Fruit fly (Drosophila melanogaster) whole organism: ENCODE measurements around the gene Alg10.

Source experiments
- CG8478 ChIP-seq: fragments of >200 bp; optimal IDR thresholded peaks from 2 replicates; lab custom pipeline; 2018; ENCODE audit warnings: inconsistent platforms
- Dll ChIP-seq: fragments of >200 bp; optimal IDR thresholded peaks from 2 replicates; lab custom pipeline; 2017
- EcR ChIP-seq, 2 experiments: fragments of >200 bp; optimal IDR thresholded peaks; 2 replicates each; lab custom pipeline; 2017; ENCODE audit warnings: missing biosample characterization in 2 of 2, missing genetic modification characterization in 2 of 2, missing genetic modification reagents in 2 of 2
- pan ChIP-seq: fragments of >200 bp; optimal IDR thresholded peaks from 2 replicates; lab custom pipeline; 2017
- psq ChIP-seq: fragments of >200 bp; optimal IDR thresholded peaks from 2 replicates; lab custom pipeline; 2017
- usp ChIP-seq: fragments of >200 bp; optimal IDR thresholded peaks from 2 replicates; lab custom pipeline; 2017; ENCODE audit warnings: missing biosample characterization, missing genetic modification characterization, mixed read lengths

Alg10 gene

DNA sequence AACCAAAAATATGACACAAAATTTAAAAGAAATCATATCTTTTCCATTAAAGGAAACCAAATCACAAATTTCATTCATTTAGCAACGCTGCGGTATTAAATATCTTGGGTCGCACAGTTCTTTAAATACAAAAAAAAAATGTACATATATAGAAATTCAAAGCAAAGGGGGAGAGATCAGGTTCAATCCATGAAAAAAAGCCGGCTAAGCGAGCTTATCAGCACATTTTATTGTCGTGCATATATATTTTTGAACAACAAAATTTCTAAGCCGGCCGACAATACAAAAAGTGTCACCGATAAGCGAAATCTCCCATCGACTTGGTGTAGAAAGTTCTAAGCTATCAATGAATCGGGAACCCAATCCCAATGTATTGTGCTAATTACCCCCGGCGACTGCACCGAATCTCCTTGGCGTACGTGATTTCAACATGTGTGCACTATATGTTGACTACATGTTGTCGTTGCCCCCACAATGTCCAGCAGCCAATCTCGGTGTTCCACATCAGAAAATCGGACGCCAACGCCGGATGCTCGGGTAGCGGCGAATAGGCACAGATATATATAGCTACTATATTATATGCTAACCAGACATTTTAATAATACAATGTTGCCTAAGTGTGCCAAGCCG is 39.2 kb downstream of the Alg10 start:
- TF ChIP-seq psq (no peak), Dll (lab: Kevin White, UChicago) (no peak), usp (GFP tag; lab: Kevin White, UChicago) (no peak)

DNA sequence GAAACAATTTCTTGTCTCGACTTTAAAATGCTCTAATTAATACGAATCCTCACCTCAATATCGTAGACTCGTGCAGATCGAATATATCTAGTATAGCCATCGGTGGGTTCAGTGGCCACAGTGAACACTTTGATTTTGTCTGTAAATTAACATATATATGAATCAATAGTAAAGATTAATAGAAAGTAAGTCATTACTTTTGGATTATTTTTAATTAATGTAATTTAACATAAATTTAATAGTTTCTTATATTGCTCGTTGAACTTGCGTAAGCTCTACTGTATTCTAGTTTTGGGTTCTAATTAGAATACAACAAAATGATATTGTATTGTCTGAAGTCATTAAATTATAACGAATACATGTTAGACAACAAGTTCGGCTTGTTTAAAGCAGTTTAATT is 40.1 kb downstream of the Alg10 start:
- TF ChIP-seq psq = no peak

DNA sequence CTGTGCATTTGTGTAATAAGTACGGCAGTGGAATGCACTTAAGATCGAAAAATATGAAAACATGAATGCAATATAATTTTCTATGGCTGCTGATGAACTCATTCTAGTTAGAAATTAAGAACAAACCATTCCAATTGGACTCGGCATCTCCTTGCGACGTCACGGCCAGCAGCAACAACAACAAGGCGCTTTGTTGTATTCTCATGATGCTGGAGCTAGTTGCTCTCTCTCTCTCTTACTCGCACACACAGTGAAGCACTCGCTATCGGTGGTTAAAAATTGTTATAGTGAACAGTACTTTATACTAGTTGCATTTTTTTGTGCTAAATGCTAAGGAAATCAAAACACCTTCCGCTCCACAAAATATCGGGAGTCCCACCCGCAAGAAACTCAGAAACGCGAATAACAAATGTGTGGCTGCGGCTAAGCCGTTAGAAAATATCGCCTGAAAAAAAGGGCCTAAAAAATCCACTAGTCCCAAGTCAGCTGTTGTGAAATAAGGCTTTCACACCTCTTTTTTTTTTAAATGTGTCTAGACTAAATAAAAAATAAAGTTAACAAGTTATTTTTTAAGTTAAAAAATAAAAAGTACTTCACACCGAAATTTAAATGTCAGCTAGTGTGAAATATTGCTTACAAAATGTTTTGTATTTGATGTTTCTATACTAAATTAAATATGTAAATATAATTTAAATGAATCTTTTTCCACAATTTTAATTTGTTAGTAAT is 41.0 kb downstream of the Alg10 start, which contains the start of gene Plod:
Plod (minus strand) TSS at position 409 of the 729 bp plus-strand sequence.
- TF ChIP-seq CG8478 (lab: Kevin White, UChicago) (no peak), usp (GFP tag; lab: Kevin White, UChicago) (no peak)

DNA sequence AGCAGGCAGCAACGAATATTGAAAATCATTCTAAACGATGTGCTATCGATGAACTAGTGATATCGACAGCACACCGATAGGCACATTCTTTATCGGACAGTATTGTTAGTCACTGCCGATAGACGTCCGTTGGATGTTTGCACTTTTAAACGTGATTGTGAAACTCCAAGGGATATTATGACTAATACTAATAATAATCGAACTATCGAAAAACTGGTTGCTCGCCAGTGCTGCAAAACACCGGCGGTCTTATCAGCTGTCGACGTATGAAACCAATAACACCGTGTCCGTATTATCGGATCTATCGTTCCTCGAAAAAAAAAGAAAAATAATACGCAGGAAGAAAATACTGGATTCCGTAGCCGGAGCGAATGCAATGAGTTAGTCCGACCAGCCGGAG is 45.7 kb downstream of the Alg10 start, which contains the start of the genes Ube3a and CG7600:
Ube3a (minus strand) TSS at position 67 of the 400 bp plus-strand sequence.
CG7600 (plus strand) TSS at position 270 of the 400 bp plus-strand sequence.
- no peak for TF ChIP-seq pan (lab: Kevin White, UChicago)
- no peak for TF ChIP-seq CG8478 (lab: Kevin White, UChicago)
- TF ChIP-seq EcR (GFP tag; optimal IDR thresholded peaks at IDR 0.05; lab: Kevin White, UChicago) = no peak
- no peak for TF ChIP-seq Dll (lab: Kevin White, UChicago)
- no peak for TF ChIP-seq psq
- no peak for TF ChIP-seq usp (GFP tag; lab: Kevin White, UChicago)

DNA sequence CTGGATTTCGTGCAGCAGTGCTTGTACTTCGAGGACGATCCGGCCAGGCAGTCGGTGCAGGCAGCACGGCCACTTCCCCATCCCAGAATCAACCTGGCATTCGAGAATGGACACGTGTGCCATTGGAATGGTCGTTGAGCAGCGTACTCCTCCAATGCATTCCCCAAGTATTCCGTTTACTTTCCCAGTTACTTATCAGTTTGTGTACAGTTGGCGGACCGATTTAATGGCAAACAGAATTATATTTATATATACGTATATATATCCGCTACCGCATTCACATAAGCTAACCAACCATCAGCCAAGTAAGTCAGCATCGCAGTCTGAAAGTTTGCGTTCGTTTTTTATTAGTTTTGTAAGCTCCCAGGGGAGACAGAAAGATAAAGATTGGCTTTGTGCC is 48.9 kb downstream of the Alg10 start:
- TF ChIP-seq Dll (lab: Kevin White, UChicago) = no peak
- TF ChIP-seq usp (GFP tag; lab: Kevin White, UChicago) = no peak
- no peak for TF ChIP-seq CG8478 (lab: Kevin White, UChicago)
- TF ChIP-seq pan (lab: Kevin White, UChicago) = no peak
- no peak for TF ChIP-seq psq
- TF ChIP-seq EcR (GFP tag; optimal IDR thresholded peaks at IDR 0.05; lab: Kevin White, UChicago) = no peak

DNA sequence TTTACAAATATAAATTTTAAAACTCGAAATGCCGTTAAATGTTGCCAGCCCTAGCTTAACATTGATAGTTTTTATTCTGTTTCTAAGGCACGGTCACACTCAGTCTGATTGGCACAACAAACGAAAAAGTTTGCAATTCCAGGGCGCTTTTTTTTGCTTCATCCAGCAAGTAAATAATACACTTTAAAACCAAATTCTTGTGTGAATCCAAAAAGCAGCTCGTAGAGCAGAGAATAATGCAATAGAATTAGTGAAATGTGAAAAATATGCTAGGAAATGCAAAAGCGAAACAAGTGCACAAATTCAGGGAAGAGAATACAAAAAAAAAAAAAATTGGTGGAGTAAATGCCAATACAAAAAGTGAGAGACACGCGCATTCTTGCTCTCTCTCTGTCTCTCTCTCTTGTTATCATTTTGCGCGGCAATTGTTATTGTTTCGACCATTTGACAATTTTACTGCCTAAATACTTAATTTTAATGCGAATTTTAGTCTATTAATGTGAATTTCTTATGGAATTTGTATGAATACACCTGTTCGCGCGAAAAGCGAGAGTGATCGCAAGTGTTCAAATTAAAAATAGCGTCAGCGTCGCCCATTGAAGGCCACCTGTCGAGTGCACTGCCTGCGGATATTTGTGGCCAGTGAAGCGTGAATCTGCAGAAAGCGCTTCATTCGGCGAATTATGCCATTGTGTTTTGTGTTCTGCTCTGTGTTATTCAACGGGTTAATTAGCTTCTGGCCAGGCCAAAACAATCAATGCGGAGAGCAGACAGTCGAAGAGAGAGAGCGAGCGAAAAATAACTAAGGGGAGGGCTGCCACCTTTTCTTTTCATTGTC is 49.9 kb downstream of the Alg10 start, which contains the start of gene CG42671:
CG42671 (plus strand) TSS at position 100 of the 838 bp plus-strand sequence.
- TF ChIP-seq psq = no peak
- TF ChIP-seq pan (lab: Kevin White, UChicago) = no peak
- TF ChIP-seq usp (GFP tag; lab: Kevin White, UChicago) = no peak
- no peak for TF ChIP-seq CG8478 (lab: Kevin White, UChicago)
- no peak for TF ChIP-seq EcR (GFP tag; optimal IDR thresholded peaks at IDR 0.05; lab: Kevin White, UChicago)
- TF ChIP-seq Dll (lab: Kevin White, UChicago) = no peak

DNA sequence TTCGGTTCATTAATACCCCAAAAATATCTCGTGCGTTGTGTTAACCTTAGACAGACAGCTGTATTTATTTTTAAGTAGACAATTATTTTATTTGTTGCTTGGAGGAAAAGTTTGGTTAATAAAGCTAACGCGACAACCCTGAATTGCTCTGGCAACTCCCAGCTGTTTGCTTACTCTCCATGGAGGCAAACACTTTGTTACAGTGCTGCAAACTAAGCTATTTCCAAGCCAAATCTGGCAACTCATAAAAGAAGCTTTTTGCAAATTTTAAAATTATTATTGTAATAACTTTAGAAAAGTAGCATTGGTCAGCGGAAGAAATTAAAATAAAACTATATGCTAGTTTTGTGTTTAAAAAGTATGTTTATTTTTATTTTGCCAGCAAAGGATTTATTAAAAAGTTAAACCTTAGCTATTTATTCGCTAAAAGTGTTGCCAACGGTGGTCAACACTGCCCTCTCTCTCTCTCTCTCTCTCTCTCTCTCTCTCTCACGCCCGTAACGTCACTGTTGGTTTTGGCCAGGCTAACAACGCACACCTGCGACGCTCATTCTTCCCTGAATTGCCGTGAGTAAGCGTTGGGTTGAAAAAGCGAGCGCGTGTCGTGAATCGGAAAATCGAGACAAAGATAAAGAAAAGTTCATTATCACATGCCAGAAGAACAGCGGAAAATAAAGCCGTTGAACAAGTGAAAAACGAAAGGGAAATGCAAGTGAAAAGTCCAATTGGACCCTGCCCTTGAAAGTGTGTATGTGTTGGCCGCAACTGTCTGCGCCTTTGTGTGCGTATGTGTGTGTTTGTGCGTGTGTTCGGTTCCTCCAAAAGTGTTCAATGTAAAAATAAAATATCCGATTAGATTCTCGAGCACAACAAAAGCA is 50.7 kb downstream of the Alg10 start:
- no peak for TF ChIP-seq pan (lab: Kevin White, UChicago)
- TF ChIP-seq Dll (lab: Kevin White, UChicago) = no peak

DNA sequence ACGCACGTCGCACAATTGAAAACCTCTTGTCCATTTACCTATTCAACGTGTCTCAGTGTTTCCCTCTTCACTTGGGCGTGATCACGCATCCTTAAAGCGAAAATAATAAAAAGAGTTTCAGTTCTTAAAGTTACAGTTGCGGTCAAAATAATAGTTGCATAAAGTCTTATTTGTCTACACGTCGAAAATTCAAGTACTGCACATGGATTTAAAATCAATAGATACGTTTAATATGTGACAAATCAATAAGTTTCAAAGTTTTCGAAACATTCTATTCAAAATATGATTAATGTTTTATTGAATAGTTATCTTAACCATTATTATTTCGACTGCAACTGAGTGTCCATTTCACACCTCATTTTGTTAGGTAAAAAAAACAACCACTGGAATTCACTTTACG is 51.4 kb downstream of the Alg10 start:
- TF ChIP-seq usp (GFP tag; lab: Kevin White, UChicago) = no peak
- TF ChIP-seq CG8478 (lab: Kevin White, UChicago) = no peak
- no peak for TF ChIP-seq EcR (GFP tag; optimal IDR thresholded peaks at IDR 0.05; lab: Kevin White, UChicago)
- no peak for TF ChIP-seq psq
- TF ChIP-seq pan (lab: Kevin White, UChicago) = no peak
- TF ChIP-seq Dll (lab: Kevin White, UChicago) = no peak
